Worm (Caenorhabditis elegans) whole organism, L3 larva: ENCODE data around the gene ZK938.1.

Experiments used
- R02D3.7 ChIP-seq: fragments of 150-350 bp; optimal IDR thresholded peaks from 2 replicates; lab custom pipeline; 2014; ENCODE audit warnings: missing biosample characterization, missing genetic modification characterization
- ZK546.5 ChIP-seq: sonication (generic microtip); optimal IDR thresholded peaks from 2 replicates; lab custom pipeline; 2017; ENCODE audit warnings: missing biosample characterization, missing genetic modification characterization
- ama-1 ChIP-seq: fragments of 150-350 bp; optimal IDR thresholded peaks from 2 replicates; lab custom pipeline; 2018
- ceh-82 ChIP-seq: fragments of 150-350 bp; optimal IDR thresholded peaks from 2 replicates; lab custom pipeline; 2014; ENCODE audit warnings: missing biosample characterization, missing genetic modification characterization
- elt-2 ChIP-seq: sonication (generic microtip); optimal IDR thresholded peaks from 2 replicates; lab custom pipeline; 2016; ENCODE audit warnings: missing genetic modification reagents, mild to moderate bottlenecking, missing genetic modification characterization, missing compliant biosample characterization
- fos-1 ChIP-seq: fragments of 150-350 bp; optimal IDR thresholded peaks from 2 replicates; lab custom pipeline; 2014; ENCODE audit warnings: missing biosample characterization, missing genetic modification characterization
- jun-1 ChIP-seq: fragments of 150-350 bp; optimal IDR thresholded peaks from 2 replicates; lab custom pipeline; 2014; ENCODE audit warnings: missing biosample characterization, missing genetic modification reagents, missing genetic modification characterization
- lsy-12 ChIP-seq: sonication (generic microtip); optimal IDR thresholded peaks from 2 replicates; lab custom pipeline; 2016; ENCODE audit warnings: mild to moderate bottlenecking, missing genetic modification characterization, missing compliant biosample characterization
- nhr-25 ChIP-seq: sonication (generic microtip); optimal IDR thresholded peaks from 2 replicates; lab custom pipeline; 2017; ENCODE audit warnings: missing biosample characterization, missing genetic modification characterization
- nhr-28 ChIP-seq: fragments of 150-350 bp; optimal IDR thresholded peaks from 2 replicates; lab custom pipeline; 2014; ENCODE audit warnings: missing biosample characterization, missing genetic modification characterization
- pqm-1 ChIP-seq: fragments of 150-350 bp; optimal IDR thresholded peaks from 2 replicates; lab custom pipeline; 2017; ENCODE audit warnings: missing biosample characterization, missing genetic modification characterization, inconsistent platforms
- unc-39 ChIP-seq: sonication (generic microtip); optimal IDR thresholded peaks from 4 replicates; lab custom pipeline; 2017; ENCODE audit warnings: missing biosample characterization, missing genetic modification characterization
- unc-62 ChIP-seq: fragments of 150-350 bp; sonication (generic microtip); optimal IDR thresholded peaks from 4 replicates; lab custom pipeline; 2014; ENCODE audit warnings: missing biosample characterization, missing genetic modification reagents, missing genetic modification characterization
- ztf-11 ChIP-seq: fragments of 150-350 bp; optimal IDR thresholded peaks from 2 replicates; lab custom pipeline; 2014; ENCODE audit warnings: missing biosample characterization, missing genetic modification characterization

DNA sequence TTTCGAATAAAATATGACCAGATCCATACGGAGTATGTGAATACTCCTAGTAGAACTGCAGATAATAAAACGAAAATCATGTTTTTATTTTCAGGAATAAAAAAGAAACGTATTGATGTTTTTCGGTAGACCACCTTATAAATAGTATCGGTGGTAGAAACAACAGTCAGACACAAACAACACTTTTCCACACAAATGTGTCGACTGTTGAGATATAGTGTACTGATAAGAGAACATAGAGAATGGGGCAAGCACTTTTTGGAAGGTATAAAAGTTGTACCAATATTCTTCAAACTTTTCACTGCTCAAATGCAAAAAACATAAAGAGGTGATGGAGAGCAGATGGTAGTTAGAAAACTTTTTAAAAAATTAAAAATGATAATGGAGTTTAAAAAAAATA lies 26.6 kb upstream of the ZK938.1 start, which contains the start of gene cyp-13A6:
- no peak for TF ChIP-seq ceh-82 (tag; lab: Kevin White, UChicago)
- no peak for TF ChIP-seq ama-1
- no peak for TF ChIP-seq ZK546.5 (tag; lab: Kevin White, UChicago)
- TF ChIP-seq lsy-12 (tag; lab: Kevin White, UChicago): no peak
- no peak for TF ChIP-seq nhr-25 (tag; lab: Kevin White, UChicago)
- TF ChIP-seq fos-1 (tag; lab: Kevin White, UChicago): no peak
- TF ChIP-seq ztf-11 (tag; lab: Kevin White, UChicago): no peak
- no peak for TF ChIP-seq unc-39 (tag; lab: Kevin White, UChicago)
- no peak for TF ChIP-seq unc-62 (GFP tag; lab: Kevin White, UChicago)
- no peak for TF ChIP-seq pqm-1
- no peak for TF ChIP-seq jun-1 (tag; lab: Kevin White, UChicago)
- TF ChIP-seq nhr-28 (tag; lab: Kevin White, UChicago): no peak
- peak; percentile 26 for TF ChIP-seq elt-2 (tag; lab: Kevin White, UChicago)
- no peak for TF ChIP-seq R02D3.7
